Fruit fly (Drosophila melanogaster) S2 (cell line): ENCODE measurements around the gene pnt.

ENCODE experiments used
- CG8478 ChIP-seq: fragments of >200 bp; optimal IDR thresholded peaks from 2 replicates; lab custom pipeline; 2018
- CTCF ChIP-seq, 2 experiments: fragments of >200 bp; optimal IDR thresholded peaks; 2 replicates each; lab custom pipeline; 2018

DNA sequence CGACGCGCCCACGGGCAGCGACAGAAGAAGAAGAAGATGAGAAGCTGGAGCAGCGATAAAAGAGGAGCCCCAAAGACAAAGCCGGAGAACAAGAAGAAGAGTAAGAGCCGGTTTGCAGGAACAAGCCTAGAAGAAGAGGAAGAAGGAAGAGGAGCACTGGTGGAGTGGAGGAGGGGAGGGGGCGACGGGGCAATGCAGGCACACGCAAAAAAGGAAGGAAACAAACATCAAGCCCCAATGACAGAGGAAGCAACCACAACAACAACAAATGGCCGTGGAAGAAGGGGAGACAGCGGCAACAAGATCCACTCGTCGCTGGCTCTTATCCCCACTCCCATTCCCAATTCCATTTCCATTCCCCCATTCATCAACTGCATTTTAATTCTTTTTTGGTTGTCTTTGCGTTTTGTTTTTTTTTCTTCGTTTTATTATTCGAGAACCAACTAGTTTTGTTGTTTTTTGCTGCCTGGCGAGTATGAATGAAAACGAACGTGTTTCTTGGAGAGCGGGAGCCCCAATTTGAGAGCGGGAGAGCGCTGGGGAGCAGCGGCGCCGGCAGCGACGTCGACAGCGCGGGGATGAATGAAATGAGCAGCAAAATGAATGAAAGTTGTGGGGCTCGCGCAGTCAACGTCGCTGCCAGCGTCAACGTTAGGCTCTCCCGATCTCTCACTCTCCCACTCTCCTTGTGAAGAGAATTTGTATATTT, 11.8 kb downstream of the pnt start:
- TF ChIP-seq CTCF (optimal IDR thresholded peaks at IDR 0.05; lab: Kevin White, UChicago) = no peak
- no peak for TF ChIP-seq CG8478
